Fruit fly (Drosophila melanogaster): ENCODE measurements around the gene CG31211.

Gene CG31211

DNA sequence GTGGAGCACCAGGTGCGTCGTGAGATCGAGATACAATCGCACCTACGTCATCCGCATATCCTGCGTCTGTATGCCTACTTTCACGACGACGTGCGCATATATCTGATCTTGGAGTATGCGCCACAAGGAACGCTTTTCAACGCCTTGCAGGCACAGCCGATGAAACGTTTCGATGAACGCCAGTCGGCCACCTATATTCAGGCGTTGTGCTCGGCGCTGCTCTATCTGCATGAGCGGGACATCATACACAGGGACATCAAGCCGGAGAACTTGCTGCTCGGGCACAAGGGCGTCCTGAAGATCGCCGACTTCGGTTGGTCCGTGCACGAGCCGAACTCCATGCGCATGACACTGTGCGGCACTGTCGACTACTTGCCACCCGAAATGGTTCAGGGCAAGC, 14.5 kb downstream of the CG31211 start:
- TF ChIP-seq noc (tag; optimal IDR thresholded peaks at IDR 0.05): no peak

DNA sequence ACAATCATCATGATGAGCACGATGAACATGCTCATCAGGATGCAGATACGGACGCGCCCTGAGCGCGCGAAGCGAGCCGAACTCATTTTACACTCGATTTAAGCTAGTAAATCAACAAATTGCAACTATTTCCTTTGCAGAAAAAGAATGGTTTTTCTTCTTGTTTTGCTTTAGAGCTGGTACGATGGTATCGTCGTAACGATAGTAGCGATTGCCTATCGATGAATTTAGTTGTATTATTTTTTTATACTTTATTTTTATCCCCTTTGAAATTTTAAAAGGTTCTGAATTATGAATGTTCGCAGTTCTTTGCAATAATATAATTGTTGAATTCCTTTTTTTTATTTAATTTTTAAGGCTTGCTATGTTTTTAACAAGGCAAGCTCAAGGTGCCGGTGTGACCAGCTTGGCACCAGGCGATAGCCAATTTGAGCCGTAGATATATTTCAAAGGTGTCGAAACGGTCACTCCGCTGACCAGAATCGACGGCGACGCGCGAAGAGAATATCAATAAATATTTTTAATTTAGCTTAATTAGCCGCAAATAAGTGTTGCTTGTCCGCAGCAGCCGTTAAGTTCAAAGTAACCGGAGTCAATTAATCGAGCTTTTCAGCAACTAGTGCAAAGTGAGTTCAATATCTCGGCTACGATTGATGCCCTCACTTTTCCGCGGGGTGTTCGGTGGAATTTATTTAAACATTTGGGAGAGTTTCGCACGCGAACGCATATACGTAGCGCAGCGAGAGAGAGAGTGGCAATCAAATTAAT, 18.0 kb downstream of the CG31211 start, which contains the start of the genes CG12213 and GC1:
TSS of gene CG12213 (minus strand) at position 430 of the 768 bp plus-strand sequence.
TSS of gene GC1 (plus strand) at position 447 of the 768 bp plus-strand sequence.
- TF ChIP-seq noc (tag; optimal IDR thresholded peaks at IDR 0.05): no peak

DNA sequence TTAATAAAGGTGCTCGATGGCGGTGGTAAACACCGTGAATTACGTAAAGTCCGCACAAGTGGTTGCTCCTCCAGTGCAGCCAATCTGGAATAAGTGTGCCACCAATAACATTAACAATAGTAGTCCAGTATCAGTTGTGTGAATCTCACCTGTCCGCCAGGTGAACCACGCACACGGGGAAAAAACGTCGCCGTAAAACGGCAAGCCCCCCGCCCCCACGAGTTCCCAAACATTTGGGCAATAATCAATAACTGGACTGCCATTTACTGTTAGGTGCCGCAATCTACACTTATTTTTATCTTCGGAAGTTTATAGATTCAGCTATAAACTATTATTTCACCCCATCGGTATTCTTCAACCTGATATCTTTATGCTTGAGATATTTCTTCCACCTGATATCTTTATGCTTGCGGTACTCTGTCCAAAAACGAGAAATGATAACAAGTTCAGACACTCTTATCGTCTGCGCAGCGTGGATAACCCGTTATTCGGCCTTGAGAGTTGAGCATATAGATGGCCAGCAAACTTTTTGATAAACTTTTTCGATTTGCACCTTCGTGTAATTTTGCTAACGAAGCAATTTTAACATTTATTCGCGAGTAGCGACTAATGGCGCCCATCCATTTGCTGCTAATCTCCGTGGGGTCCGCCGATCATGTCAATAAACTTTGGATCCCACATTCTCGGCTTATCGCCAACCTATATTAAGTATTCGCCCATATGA, 18.7 kb downstream of the CG31211 start:
- TF ChIP-seq noc (tag; optimal IDR thresholded peaks at IDR 0.05): peak; percentile 15

- TF ChIP-seq noc (tag; optimal IDR thresholded peaks at IDR 0.05): peak; percentile 35
These were observed 19.7 kb downstream of the CG31211 start for dm6 chr3R:11969217-11969616.

- TF ChIP-seq noc (tag; optimal IDR thresholded peaks at IDR 0.05): no peak
These were observed 21.9 kb downstream of the CG31211 start, which contains the start of gene GC2 for dm6 chr3R:11971394-11971793. Gene GC2 (plus strand): TSS chr3R:11971694.

- no peak for TF ChIP-seq noc (tag; optimal IDR thresholded peaks at IDR 0.05)
These were observed 24.3 kb downstream of the CG31211 start for dm6 chr3R:11973826-11974225.

DNA sequence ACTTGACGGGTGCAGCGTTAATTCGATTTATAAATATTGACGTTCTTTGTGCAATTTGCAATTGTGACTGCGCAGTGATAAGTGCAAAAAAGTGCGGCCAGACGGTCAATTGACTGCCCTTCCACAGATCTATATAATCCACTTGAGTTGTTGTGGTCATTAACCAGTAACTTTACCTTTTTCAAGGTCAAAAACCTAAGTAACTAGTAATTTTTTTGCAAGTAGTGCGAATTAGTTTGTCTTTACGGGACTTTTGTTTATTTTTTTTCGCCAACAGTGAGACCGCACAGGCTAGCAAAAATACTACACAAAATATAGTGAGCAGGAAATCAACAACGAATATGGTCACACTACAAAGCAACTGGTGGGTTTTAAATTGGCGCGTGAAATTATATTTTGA, 25.2 kb downstream of the CG31211 start, which contains the start of gene Tango9:
TSS of gene Tango9 (minus strand) at position 280 of the 400 bp plus-strand sequence.
- TF ChIP-seq noc (tag; optimal IDR thresholded peaks at IDR 0.05): no peak

dm6 chr3R:11976556-11977335, 27.3 kb downstream of the CG31211 start, which contains the start of gene CG10005:
Gene CG10005 (minus strand): TSS chr3R:11977197.
- TF ChIP-seq noc (tag; optimal IDR thresholded peaks at IDR 0.05): no peak

- TF ChIP-seq noc (tag; optimal IDR thresholded peaks at IDR 0.05): no peak
These were observed 27.8 kb downstream of the CG31211 start for dm6 chr3R:11977336-11977678.

DNA sequence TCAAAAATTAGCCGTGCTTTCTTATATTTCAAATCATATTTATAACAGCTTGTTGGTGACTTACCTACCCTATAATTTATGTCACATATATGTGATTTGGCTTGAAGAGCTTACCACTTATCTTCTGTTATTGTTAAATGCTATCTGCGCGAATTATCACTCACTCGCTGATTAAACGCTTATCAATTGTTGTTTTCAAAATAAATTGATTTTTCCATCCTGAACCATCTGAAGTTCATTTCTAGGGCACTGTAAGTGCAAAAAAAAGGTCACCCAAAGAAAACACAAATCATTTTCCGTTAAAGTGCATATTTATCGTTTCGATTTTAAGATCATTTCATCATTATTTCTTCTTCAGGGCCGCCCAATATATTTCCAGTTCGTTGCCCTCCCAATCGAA, 28.8 kb downstream of the CG31211 start:
- no peak for TF ChIP-seq noc (tag; optimal IDR thresholded peaks at IDR 0.05)

DNA sequence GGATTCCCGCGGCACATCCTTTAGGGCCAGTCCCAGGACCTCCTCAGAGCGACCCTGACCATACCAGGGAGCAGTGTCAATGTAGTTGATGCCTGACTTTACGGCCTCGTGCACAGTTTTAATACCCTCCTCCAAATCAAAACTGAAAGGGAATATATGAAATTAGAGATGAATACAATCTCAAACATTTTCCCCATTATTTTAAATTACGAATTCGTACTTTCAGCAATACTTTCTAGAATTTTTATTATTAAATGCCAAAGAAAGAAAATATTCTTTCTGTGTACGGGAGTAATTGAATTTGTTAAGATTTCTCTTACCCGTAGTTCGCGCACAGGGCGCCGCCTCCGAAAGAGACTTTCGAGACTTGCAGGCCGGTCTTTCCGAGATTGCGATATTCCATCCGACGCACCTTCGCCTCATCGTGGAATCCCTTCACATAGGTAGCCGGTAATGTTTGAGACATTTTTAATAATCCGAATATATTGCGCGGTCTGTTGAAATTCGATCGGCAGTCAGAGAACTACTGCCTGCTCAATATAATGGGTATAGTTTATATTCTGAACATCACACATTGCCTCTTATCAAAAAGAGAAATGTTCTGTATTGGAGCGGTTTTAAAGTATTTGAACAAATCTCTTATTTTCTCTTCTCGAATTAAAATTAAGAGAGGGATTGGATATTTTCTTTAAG, 30.5 kb downstream of the CG31211 start, which contains the start of gene CG18547:
TSS of gene CG18547 (minus strand) at position 512 of the 693 bp plus-strand sequence.
- no peak for TF ChIP-seq noc (tag; optimal IDR thresholded peaks at IDR 0.05)

DNA sequence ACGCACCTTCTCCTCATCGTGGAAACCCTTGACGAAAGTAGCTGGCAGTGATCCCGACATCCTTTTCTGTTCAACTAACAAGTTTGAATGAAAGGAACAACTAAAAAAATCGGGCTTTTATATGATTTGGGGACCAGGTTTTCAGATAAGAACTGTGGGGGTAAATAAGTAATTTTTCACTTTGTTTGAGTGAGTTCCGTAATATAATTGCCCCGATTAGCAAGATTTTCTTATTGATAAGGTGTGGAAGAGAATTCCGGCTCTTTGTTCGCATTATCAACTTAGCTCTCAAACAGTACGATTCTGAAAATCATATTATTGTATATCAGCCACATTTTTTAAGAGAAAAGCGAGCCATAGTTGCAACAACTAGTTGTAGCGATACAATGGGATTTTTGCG, 32.5 kb downstream of the CG31211 start, which contains the start of gene CG12224:
TSS of gene CG12224 (minus strand) at position 101 of the 400 bp plus-strand sequence.
- no peak for TF ChIP-seq noc (tag; optimal IDR thresholded peaks at IDR 0.05)

DNA sequence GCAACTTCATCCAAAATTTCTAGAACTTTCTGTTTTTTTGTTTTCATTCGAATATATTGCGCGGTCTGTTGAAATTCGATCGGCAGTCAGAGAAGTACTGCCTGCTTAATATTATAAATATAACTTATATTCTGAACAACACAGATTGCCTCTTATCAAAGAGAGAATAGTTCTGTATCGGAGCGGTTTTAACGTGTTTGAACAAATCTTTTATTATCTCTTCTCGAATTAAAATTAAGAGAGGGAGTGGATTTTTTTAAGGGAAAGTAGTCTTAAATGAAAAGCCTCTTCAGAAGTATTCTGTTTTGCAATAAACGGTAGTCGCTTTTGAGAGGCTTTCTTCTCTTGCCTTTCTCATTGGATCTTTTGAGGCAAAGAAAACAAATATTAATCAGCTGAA, 33.1 kb downstream of the CG31211 start:
- no peak for TF ChIP-seq noc (tag; optimal IDR thresholded peaks at IDR 0.05)

DNA sequence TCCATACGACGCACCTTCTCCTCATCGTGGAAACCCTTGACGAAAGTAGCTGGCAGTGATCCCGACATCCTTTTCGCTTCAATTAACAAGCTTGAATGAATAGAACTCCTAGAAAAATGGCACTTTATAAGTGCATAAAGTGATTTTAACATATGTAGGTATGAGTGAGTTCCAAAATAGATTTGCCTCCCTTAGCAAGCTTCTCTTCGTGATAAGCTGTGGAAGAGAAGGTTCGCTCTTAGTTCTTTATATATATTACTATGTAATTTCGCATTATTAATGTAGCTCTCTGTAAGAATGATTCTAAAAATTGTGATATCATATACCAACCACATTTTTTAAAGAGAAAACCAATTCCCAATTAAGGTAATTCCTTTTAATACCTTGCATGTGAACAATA, 35.0 kb downstream of the CG31211 start, which contains the start of gene CG3397:
TSS of gene CG3397 (minus strand) at position 101 of the 400 bp plus-strand sequence.
- TF ChIP-seq noc (tag; optimal IDR thresholded peaks at IDR 0.05): no peak

DNA sequence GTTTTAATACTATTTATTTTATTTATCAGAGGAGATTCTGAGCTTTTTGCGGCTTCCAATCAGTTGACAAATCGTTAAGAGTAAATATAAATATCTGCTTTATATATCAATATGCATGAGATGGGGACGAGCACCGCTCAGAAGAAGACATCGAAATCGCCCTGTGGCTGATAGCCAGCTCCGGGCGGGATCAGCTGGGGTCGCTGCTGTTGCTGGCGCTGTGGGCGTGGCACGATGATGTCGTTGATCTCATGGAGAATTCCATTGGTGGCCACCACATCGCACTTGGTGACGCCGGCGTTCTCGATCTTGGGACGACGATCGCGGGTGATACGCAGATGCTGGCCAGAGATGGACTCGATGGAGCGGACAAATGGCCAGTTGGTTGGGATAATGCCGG, 35.4 kb downstream of the CG31211 start:
- no peak for TF ChIP-seq noc (tag; optimal IDR thresholded peaks at IDR 0.05)
